Worm (Caenorhabditis elegans): ENCODE data around the gene W06D11.2.

DNA sequence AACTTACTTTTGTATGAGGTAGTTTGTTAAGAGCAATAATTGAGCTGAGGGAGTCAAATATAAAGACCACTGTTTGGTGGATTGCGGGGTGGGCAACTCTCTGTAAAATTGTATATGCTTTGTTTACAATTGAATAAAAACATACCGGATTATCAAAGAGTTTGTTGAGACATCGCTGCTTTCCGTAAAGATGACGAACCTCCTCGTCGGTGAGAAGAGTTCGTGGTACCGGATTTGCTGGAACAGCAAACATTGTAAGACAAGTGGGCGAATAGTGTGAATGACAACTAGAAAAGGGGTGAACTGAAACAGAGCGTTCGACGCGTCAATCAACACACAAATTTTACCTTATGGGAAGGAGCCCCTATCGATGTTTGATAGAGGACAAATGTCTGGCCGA is at the start of gene W06D11.2:
- TF ChIP-seq him-1 (tag; optimal IDR thresholded peaks at IDR 0.05) (no peak), dao-5 (tag; optimal IDR thresholded peaks at IDR 0.05) (no peak), W03F9.2 (tag; optimal IDR thresholded peaks at IDR 0.05) (no peak)

Measured in whole organism, L4/young adult.